Worm (Caenorhabditis elegans) whole organism, L2 larva: ENCODE data around the gene Y110A2AL.10.
"Not testable (repeated sequence)": the region's sequence is repeated elsewhere in the genome, so short reads cannot be mapped to it uniquely, and the experiment has no call there.

Source experiments
- C34F6.9 ChIP-seq: fragments of 150-350 bp; optimal IDR thresholded peaks from 2 replicates; lab custom pipeline; 2014; ENCODE audit warnings: missing biosample characterization, missing genetic modification characterization
- F13H6.1 ChIP-seq: sonication (generic microtip); optimal IDR thresholded peaks from 2 replicates; lab custom pipeline; 2016; ENCODE audit warnings: missing genetic modification characterization, missing compliant biosample characterization
- R02D3.7 ChIP-seq: fragments of 150-350 bp; optimal IDR thresholded peaks from 2 replicates; lab custom pipeline; 2014; ENCODE audit warnings: missing biosample characterization, missing genetic modification characterization
- Y55F3AM.14 ChIP-seq: fragments of 200-800 bp; sonication (Bioruptor generic); optimal IDR thresholded peaks from 2 replicates; lab custom pipeline; 2018; ENCODE audit warnings: mild to moderate bottlenecking, missing genetic modification characterization, missing compliant biosample characterization
- blmp-1 ChIP-seq: sonication (generic microtip); optimal IDR thresholded peaks from 2 replicates; lab custom pipeline; 2017; ENCODE audit warnings: missing genetic modification characterization, mild to moderate bottlenecking, missing compliant biosample characterization, antibody characterized with exemption, moderate library complexity; ENCODE audit not compliant: insufficient read depth
- ceh-16 ChIP-seq: fragments of 150-350 bp; optimal IDR thresholded peaks from 2 replicates; lab custom pipeline; 2014; ENCODE audit warnings: missing biosample characterization, missing genetic modification characterization
- ceh-82 ChIP-seq: fragments of 150-350 bp; optimal IDR thresholded peaks from 2 replicates; lab custom pipeline; 2014; ENCODE audit warnings: missing biosample characterization, missing genetic modification characterization
- crh-2 ChIP-seq: sonication (generic microtip); optimal IDR thresholded peaks from 2 replicates; lab custom pipeline; 2017; ENCODE audit warnings: missing biosample characterization, missing genetic modification characterization
- egl-27 ChIP-seq: sonication (generic microtip); optimal IDR thresholded peaks from 3 replicates; lab custom pipeline; 2017; ENCODE audit warnings: missing biosample characterization, missing genetic modification reagents, missing genetic modification characterization
- elt-3 ChIP-seq: sonication (generic microtip); optimal IDR thresholded peaks from 2 replicates; lab custom pipeline; 2017; ENCODE audit warnings: missing biosample characterization, missing genetic modification characterization
- fos-1 ChIP-seq: fragments of 150-350 bp; optimal IDR thresholded peaks from 2 replicates; lab custom pipeline; 2014; ENCODE audit warnings: missing biosample characterization, missing genetic modification characterization
- gmeb-1 ChIP-seq: fragments of 150-350 bp; optimal IDR thresholded peaks from 2 replicates; lab custom pipeline; 2014; ENCODE audit warnings: missing biosample characterization, missing genetic modification characterization
- lin-13 ChIP-seq: fragments of 150-350 bp; optimal IDR thresholded peaks from 2 replicates; lab custom pipeline; 2014; ENCODE audit warnings: missing biosample characterization, missing genetic modification reagents, missing genetic modification characterization
- lin-39 ChIP-seq: fragments of 150-350 bp; optimal IDR thresholded peaks from 2 replicates; lab custom pipeline; 2014; ENCODE audit warnings: missing biosample characterization, missing genetic modification reagents, missing genetic modification characterization
- lsy-2 ChIP-seq, 2 experiments: fragments of 150-350 bp in 1 of 2; sonication (generic microtip) in 1 of 2; optimal IDR thresholded peaks; 2 replicates each; lab custom pipeline; 2014 to 2017; ENCODE audit warnings: missing biosample characterization in 2 of 2, missing genetic modification characterization in 2 of 2
- mab-5 ChIP-seq: fragments of 150-350 bp; optimal IDR thresholded peaks from 2 replicates; lab custom pipeline; 2014; ENCODE audit warnings: missing biosample characterization, missing genetic modification characterization
- mdl-1 ChIP-seq, 2 experiments: fragments of 150-350 bp in 1 of 2; sonication (generic microtip) in 1 of 2; optimal IDR thresholded peaks; 2 replicates each; lab custom pipeline; 2017; ENCODE audit warnings: missing biosample characterization in 2 of 2, missing genetic modification characterization in 2 of 2
- nhr-11 ChIP-seq: fragments of 150-350 bp; optimal IDR thresholded peaks from 2 replicates; lab custom pipeline; 2014; ENCODE audit warnings: missing biosample characterization, missing genetic modification characterization
- nhr-129 ChIP-seq: fragments of 150-350 bp; optimal IDR thresholded peaks from 2 replicates; lab custom pipeline; 2014; ENCODE audit warnings: missing biosample characterization, missing genetic modification characterization
- nhr-21 ChIP-seq: fragments of 150-350 bp; optimal IDR thresholded peaks from 2 replicates; lab custom pipeline; 2014; ENCODE audit warnings: missing biosample characterization, missing genetic modification characterization
- nhr-23 ChIP-seq: fragments of 150-350 bp; optimal IDR thresholded peaks from 2 replicates; lab custom pipeline; 2014; ENCODE audit warnings: missing biosample characterization, missing genetic modification reagents, missing genetic modification characterization
- nhr-25 ChIP-seq: fragments of 150-350 bp; sonication (generic microtip); optimal IDR thresholded peaks from 3 replicates; lab custom pipeline; 2014; ENCODE audit warnings: missing biosample characterization, missing genetic modification characterization
- nhr-6 ChIP-seq: fragments of 150-350 bp; optimal IDR thresholded peaks from 2 replicates; lab custom pipeline; 2014; ENCODE audit warnings: missing biosample characterization, missing genetic modification characterization
- peb-1 ChIP-seq: fragments of 150-350 bp; optimal IDR thresholded peaks from 2 replicates; lab custom pipeline; 2014; ENCODE audit warnings: missing biosample characterization, missing genetic modification characterization
- sem-4 ChIP-seq: fragments of 150-350 bp; optimal IDR thresholded peaks from 2 replicates; lab custom pipeline; 2014; ENCODE audit warnings: missing biosample characterization, missing genetic modification reagents, missing genetic modification characterization
- skn-1 ChIP-seq: sonication (generic microtip); optimal IDR thresholded peaks from 2 replicates; lab custom pipeline; 2017; ENCODE audit warnings: missing biosample characterization, missing genetic modification characterization
- sma-3 ChIP-seq: sonication (generic microtip); optimal IDR thresholded peaks from 2 replicates; lab custom pipeline; 2016; ENCODE audit warnings: missing genetic modification reagents, missing genetic modification characterization, missing compliant biosample characterization
- sma-9 ChIP-seq, 2 experiments: fragments of 150-350 bp in 1 of 2; sonication (generic microtip) in 1 of 2; optimal IDR thresholded peaks; 2 replicates each; lab custom pipeline; 2014 to 2016; ENCODE audit warnings: missing genetic modification characterization in 2 of 2, mild to moderate bottlenecking in 1 of 2, missing biosample characterization in 1 of 2, missing compliant biosample characterization in 1 of 2, missing genetic modification reagents in 1 of 2, moderate library complexity in 1 of 2
- unc-55 ChIP-seq: fragments of 150-350 bp; sonication (generic microtip); optimal IDR thresholded peaks from 3 replicates; lab custom pipeline; 2014; ENCODE audit warnings: missing biosample characterization, missing genetic modification reagents, missing genetic modification characterization
- unc-62 ChIP-seq: fragments of 150-350 bp; optimal IDR thresholded peaks from 2 replicates; lab custom pipeline; 2014; ENCODE audit warnings: missing biosample characterization, missing genetic modification reagents, missing genetic modification characterization
- zag-1 ChIP-seq: fragments of 150-350 bp; optimal IDR thresholded peaks from 2 replicates; lab custom pipeline; 2014; ENCODE audit warnings: missing biosample characterization, missing genetic modification characterization
- ztf-11 ChIP-seq: sonication (generic microtip); optimal IDR thresholded peaks from 2 replicates; lab custom pipeline; 2017; ENCODE audit warnings: missing biosample characterization, missing genetic modification characterization
- ztf-4 ChIP-seq: fragments of 150-350 bp; optimal IDR thresholded peaks from 2 replicates; lab custom pipeline; 2014; ENCODE audit warnings: missing biosample characterization, missing genetic modification characterization

Gene Y110A2AL.10

DNA sequence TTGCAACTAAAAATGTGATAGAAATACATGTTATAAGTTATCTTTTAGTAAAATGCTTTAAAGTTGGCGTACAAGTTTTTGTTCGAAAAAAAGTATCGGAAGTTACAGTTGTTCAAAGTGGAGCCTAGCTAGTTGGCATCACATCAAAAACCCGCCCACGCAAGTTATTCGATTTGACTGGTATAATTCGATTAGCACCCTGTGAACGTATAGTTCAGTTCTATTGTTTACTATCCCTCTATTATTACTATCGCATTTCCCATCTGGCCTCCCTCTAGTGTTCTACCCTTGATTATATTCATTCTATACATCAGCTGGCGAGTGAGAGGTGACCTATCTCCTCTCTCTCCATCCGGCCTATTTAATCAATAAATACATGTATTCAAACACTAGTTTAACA is 32.7 kb downstream of the Y110A2AL.10 start, which contains the start of gene Y110A2AL.4:
Y110A2AL.4 (plus strand) TSS at position 301 of the 400 bp plus-strand sequence.
- TF ChIP-seq sem-4, ztf-11, peb-1 (tag; lab: Kevin White, UChicago): not testable (repeated sequence)

DNA sequence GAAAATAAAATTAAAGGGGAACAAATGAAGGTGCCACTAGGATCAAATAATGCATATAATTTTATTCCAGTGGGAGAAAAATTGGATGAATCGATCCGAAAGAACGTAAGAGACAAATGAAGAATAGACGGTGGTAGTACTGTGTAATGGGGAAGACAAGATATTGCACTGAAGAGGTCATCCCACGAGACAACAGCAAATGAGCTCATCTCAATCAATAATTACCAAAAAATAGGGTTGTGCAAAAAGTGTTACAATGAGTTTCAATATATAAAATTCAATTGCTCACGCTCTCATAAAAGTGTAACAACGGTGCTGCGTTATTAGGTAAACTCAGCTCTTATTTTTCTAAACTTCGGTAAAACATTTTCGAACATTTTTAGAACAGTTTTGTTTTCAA is 34.9 kb downstream of the Y110A2AL.10 start, which contains the start of gene K12H6.7:
K12H6.7 (minus strand) TSS at position 101 of the 400 bp plus-strand sequence.
- TF ChIP-seq Y55F3AM.14 (GFP tag; lab: Kevin White, UChicago) (no peak), lsy-2 (tag; optimal IDR thresholded peaks at IDR 0.05; lab: Kevin White, UChicago) (no peak), F13H6.1 (tag; lab: Kevin White, UChicago) (no peak), R02D3.7 (tag; lab: Kevin White, UChicago) (no peak), skn-1 (tag; lab: Kevin White, UChicago) (no peak), unc-62 (GFP tag; lab: Kevin White, UChicago) (no peak), ceh-16 (no peak), nhr-6 (no peak), mdl-1 (tag; optimal IDR thresholded peaks at IDR 0.05; lab: Kevin White, UChicago) (no peak), lin-13 (GFP tag; lab: Kevin White, UChicago) (no peak), nhr-23 (tag; lab: Kevin White, UChicago) (no peak)

- TF ChIP-seq mab-5 (tag; lab: Kevin White, UChicago) (no peak), fos-1 (tag; lab: Kevin White, UChicago) (peak; percentile 87), skn-1 (tag; lab: Kevin White, UChicago) (peak; percentile 51), sma-9 (GFP tag; optimal IDR thresholded peaks at IDR 0.05; lab: Kevin White, UChicago) (peak; percentile 11), sma-9 (tag; optimal IDR thresholded peaks at IDR 0.05; lab: Kevin White, UChicago) (no peak), sma-3 (GFP tag; lab: Kevin White, UChicago) (no peak)
Measured at ce11 chrII:2834105-2834504, 37.6 kb downstream of the Y110A2AL.10 start.

- TF ChIP-seq blmp-1 = no peak
- no peak for TF ChIP-seq R02D3.7 (tag; lab: Kevin White, UChicago)
- no peak for TF ChIP-seq nhr-25 (tag; lab: Kevin White, UChicago)
- TF ChIP-seq unc-55 (GFP tag; lab: Kevin White, UChicago) = no peak
- TF ChIP-seq F13H6.1 (tag; lab: Kevin White, UChicago) = no peak
- no peak for TF ChIP-seq nhr-129 (tag; lab: Kevin White, UChicago)
- no peak for TF ChIP-seq zag-1 (tag; lab: Kevin White, UChicago)
- TF ChIP-seq egl-27 (tag; lab: Kevin White, UChicago) = no peak
- TF ChIP-seq elt-3 (tag; lab: Kevin White, UChicago) = no peak
- TF ChIP-seq Y55F3AM.14 (GFP tag; lab: Kevin White, UChicago) = no peak
- TF ChIP-seq nhr-21 (tag; lab: Kevin White, UChicago) = no peak
- no peak for TF ChIP-seq sma-9 (GFP tag; optimal IDR thresholded peaks at IDR 0.05; lab: Kevin White, UChicago)
- no peak for TF ChIP-seq sma-9 (tag; optimal IDR thresholded peaks at IDR 0.05; lab: Kevin White, UChicago)
- no peak for TF ChIP-seq sma-3 (GFP tag; lab: Kevin White, UChicago)
- TF ChIP-seq mab-5 (tag; lab: Kevin White, UChicago) = no peak
- no peak for TF ChIP-seq ztf-4 (tag; lab: Kevin White, UChicago)
- no peak for TF ChIP-seq ztf-11 (tag; lab: Kevin White, UChicago)
- TF ChIP-seq lin-39 (tag; lab: Kevin White, UChicago) = no peak
- TF ChIP-seq, all 48 proteins: peak for 0
Measured at ce11 chrII:2832539-2832938, 39.2 kb downstream of the Y110A2AL.10 start.

ce11 chrII:2832098-2832497 is 39.6 kb downstream of the Y110A2AL.10 start:
- TF ChIP-seq fos-1 (tag; lab: Kevin White, UChicago) (peak; percentile 9), blmp-1 (no peak), gmeb-1 (tag; lab: Kevin White, UChicago) (peak; percentile 14), crh-2 (tag; lab: Kevin White, UChicago) (peak; percentile 24), F13H6.1 (tag; lab: Kevin White, UChicago) (peak; percentile 22), nhr-129 (tag; lab: Kevin White, UChicago) (peak; percentile 58), nhr-11 (tag; lab: Kevin White, UChicago) (no peak), lsy-2 (tag; optimal IDR thresholded peaks at IDR 0.05; lab: Kevin White, UChicago) (peak in 1 of 2 experiments; percentile 54), sma-9 (GFP tag; optimal IDR thresholded peaks at IDR 0.05; lab: Kevin White, UChicago) (peak; percentile 54), sma-9 (tag; optimal IDR thresholded peaks at IDR 0.05; lab: Kevin White, UChicago) (no peak), C34F6.9 (peak; percentile 46), unc-55 (GFP tag; lab: Kevin White, UChicago) (peak; percentile 34), ceh-82 (tag; lab: Kevin White, UChicago) (no peak), nhr-21 (tag; lab: Kevin White, UChicago) (no peak)
